Fruit fly (Drosophila melanogaster): ENCODE results near the gene CG7091.

CG7091 gene

dm6 chr3R:12982167-12982981 lies 4.6 kb downstream of the CG7091 start:
- TF ChIP-seq CTCF (optimal IDR thresholded peaks at IDR 0.05) (no peak), CG8478 (optimal IDR thresholded peaks at IDR 0.05) (no peak)

DNA sequence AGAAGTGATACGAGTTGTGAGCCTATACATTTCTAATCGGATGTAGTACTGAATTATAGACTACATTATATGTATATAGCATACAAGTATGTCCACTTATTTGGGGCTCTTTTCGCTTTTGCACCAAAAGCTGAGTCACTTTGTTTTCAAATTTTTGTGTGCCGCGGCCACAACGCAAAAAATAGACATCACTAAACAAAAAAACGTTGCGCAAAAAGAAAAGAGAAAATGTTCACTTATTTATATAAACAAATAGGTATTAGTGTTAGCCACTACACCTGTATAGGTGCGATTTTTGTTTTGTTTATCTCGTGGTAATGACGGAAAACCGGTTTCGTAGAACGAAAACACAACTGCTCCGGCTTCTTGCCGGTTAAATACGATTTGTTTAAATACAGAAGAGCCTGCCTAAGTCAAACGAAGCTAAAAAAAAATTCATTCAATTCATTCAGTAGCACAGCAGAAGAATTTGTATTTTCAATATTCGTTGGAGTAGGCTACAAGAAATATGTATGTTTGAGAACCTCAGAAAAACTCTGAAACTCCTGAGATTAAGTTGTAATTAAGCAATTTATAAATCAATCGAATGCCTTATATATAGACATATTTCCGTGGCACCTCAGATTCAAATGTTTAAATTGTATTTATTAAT lies 5.3 kb downstream of the CG7091 start:
- TF ChIP-seq CG8478 (optimal IDR thresholded peaks at IDR 0.05) (no peak), CTCF (optimal IDR thresholded peaks at IDR 0.05) (no peak)

- TF ChIP-seq CG8478 (optimal IDR thresholded peaks at IDR 0.05) (no peak), CTCF (optimal IDR thresholded peaks at IDR 0.05) (no peak)
Measured at dm6 chr3R:12985828-12986530, 8.2 kb downstream of the CG7091 start, which contains the start of gene CG31342. Gene CG31342, plus strand, starts transcription at chr3R:12986041.

DNA sequence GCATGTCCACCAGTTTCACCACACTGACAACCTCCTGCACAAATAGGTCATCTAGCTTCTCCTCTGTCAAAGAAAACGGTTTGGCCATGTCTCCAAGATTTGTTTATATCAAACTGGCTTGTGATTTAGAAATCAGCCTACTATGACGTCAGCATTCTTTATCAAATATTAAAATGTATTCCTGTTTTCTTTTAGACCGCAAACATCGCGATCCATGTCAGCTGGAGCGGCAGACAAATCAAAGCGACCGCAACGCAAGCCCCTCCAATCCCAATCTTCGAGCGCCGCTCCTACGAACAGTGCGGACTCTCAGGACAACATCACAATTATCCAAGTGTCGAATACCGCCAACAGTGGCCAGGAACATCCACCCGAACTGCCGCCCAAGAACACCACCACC lies 10.6 kb downstream of the CG7091 start, which contains the start of gene CG14383:
TSS of gene CG14383 (minus strand) at position 101 of the 400 bp plus-strand sequence.
- no peak for TF ChIP-seq CG8478 (optimal IDR thresholded peaks at IDR 0.05)
- TF ChIP-seq CTCF (optimal IDR thresholded peaks at IDR 0.05): no peak

DNA sequence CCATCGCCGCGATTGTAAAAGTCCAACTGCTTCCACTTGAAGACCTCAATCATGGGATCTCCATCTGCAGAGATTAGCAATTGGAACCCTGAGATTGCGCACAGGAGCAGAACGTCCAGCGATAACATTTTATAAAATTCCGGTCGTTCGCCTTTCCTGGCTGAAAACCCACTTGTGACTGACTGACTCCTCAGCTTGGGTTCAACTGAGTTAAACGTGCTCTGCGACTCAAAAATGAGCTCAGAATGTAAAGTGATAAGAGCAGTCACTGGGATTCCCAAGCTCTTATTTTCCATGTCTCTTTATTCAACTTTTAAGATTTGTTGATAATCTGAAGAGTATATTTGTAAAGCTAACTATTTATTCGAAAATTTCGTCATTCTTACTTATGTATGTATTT lies 15.2 kb downstream of the CG7091 start, which contains the start of gene yellow-f:
TSS of gene yellow-f (minus strand) at position 184 of the 400 bp plus-strand sequence.
- TF ChIP-seq CTCF (optimal IDR thresholded peaks at IDR 0.05) (no peak), CG8478 (optimal IDR thresholded peaks at IDR 0.05) (no peak)

DNA sequence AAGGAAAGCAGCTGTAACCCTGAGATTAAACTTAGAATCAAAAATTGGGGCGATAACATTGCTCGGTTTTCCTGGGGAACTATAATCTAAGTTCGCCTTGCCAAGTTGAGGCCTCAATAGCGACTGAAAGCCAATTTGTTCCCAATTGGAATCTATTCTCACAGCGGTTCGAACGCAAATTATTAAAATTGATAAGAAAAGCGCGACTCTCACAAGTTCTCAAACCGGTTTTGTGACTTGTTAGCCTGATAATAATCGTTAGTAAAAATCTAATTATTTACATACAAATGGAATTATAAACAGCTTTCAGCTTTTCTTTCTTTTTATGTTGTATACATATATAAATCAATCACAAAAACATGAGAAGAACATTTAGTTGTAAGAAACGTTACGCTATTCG lies 17.2 kb downstream of the CG7091 start, which contains the start of gene yellow-f2:
TSS of gene yellow-f2 (minus strand) at position 101 of the 400 bp plus-strand sequence.
- TF ChIP-seq CG8478 (optimal IDR thresholded peaks at IDR 0.05): no peak
- no peak for TF ChIP-seq CTCF (optimal IDR thresholded peaks at IDR 0.05)

dm6 chr3R:12995522-12995921 lies 17.7 kb downstream of the CG7091 start, which contains the start of gene CG7488:
Gene CG7488, plus strand, starts transcription at chr3R:12995620.
- TF ChIP-seq CTCF (optimal IDR thresholded peaks at IDR 0.05): no peak

dm6 chr3R:12997550-12998233 lies 19.9 kb downstream of the CG7091 start, which contains the start of the genes CG17327, CG44194 and CG7518:
Gene CG17327, minus strand, starts transcription at chr3R:12997726.
Gene CG44194, minus strand, starts transcription at chr3R:12997726.
Gene CG7518, plus strand, starts transcription at chr3R:12998089.
- TF ChIP-seq CG8478 (optimal IDR thresholded peaks at IDR 0.05) (no peak), CTCF (optimal IDR thresholded peaks at IDR 0.05) (no peak)

DNA sequence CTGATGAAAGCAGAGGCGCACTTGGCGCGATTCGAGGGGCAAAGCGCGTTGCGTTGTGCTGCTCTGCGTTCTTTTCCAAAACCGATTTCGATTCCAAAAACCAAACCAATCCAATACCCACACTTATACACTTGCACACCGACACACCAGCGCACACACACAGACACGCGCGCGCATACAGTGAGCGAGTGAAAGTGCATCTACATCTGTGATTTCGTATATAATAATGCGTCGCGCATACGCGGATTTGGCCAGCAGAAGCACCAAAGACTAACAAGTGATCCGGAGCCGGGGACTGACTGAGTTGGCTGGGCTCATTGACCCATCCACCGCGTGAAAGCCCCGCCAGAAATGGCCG lies 20.4 kb downstream of the CG7091 start:
- TF ChIP-seq CTCF (optimal IDR thresholded peaks at IDR 0.05) (no peak), CG8478 (optimal IDR thresholded peaks at IDR 0.05) (no peak)

dm6 chr3R:13009595-13009994 lies 31.8 kb downstream of the CG7091 start, which contains the start of gene CG11656:
Gene CG11656, plus strand, starts transcription at chr3R:13009895.
- TF ChIP-seq CG8478 (optimal IDR thresholded peaks at IDR 0.05) (no peak), CTCF (optimal IDR thresholded peaks at IDR 0.05) (no peak)

- TF ChIP-seq CG8478 (optimal IDR thresholded peaks at IDR 0.05) (no peak), CTCF (optimal IDR thresholded peaks at IDR 0.05) (no peak)
Measured at dm6 chr3R:13010905-13011620, 33.3 kb downstream of the CG7091 start, which contains the start of gene CG8031. Gene CG8031, minus strand, starts transcription at chr3R:13011310.

- no peak for TF ChIP-seq CTCF (optimal IDR thresholded peaks at IDR 0.05)
- TF ChIP-seq CG8478 (optimal IDR thresholded peaks at IDR 0.05): no peak
Measured at dm6 chr3R:13011621-13011963, 33.8 kb downstream of the CG7091 start, which contains the start of gene CtBP. Gene CtBP, plus strand, starts transcription at chr3R:13011649.

DNA sequence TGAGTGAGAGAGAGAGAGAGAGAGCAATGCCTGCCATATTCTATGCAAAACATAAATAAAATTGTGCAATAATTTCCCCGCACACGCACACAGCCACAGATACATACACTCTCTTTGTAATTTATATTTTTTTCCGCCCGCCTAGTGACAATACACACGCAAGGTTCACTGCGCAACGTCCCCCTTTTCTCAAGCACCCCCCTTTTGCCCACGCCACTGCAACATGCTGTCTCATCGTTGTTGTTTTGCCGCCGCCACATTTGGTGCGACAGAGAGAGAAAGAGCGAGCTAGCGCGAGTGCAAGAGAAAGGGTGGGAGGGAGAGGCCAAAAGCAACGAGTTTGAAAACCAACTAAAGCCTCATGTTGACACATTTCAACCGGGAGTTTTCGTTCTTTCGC lies 34.6 kb downstream of the CG7091 start:
- TF ChIP-seq CTCF (optimal IDR thresholded peaks at IDR 0.05): no peak
- TF ChIP-seq CG8478 (optimal IDR thresholded peaks at IDR 0.05): no peak

- TF ChIP-seq CTCF (optimal IDR thresholded peaks at IDR 0.05): no peak
- no peak for TF ChIP-seq CG8478 (optimal IDR thresholded peaks at IDR 0.05)
Measured at dm6 chr3R:13012990-13013389, 35.2 kb downstream of the CG7091 start.

Data from S2 (cell line).